Worm (Caenorhabditis elegans) whole organism, L4 larva: ENCODE results near the gene Y22D7AR.3.
A peak's percentile ranks its signal among the peaks of the same experiment; 100 is the strongest.

Experiments used
- F37D6.2 ChIP-seq: sonication (generic microtip); optimal IDR thresholded peaks from 2 replicates; lab custom pipeline; 2016; ENCODE audit warnings: mild to moderate bottlenecking, missing genetic modification characterization, missing compliant biosample characterization
- F44E2.7 ChIP-seq: fragments of 200-800 bp; sonication (Bioruptor generic); IDR thresholded peaks from 2 replicates; pipeline ENCODE4 v2.1.2; 2022; ENCODE audit warnings: missing genetic modification characterization, missing compliant biosample characterization
- F49E8.2 ChIP-seq: sonication (generic microtip); optimal IDR thresholded peaks from 2 replicates; lab custom pipeline; 2016; ENCODE audit warnings: missing compliant biosample characterization, mild to moderate bottlenecking, missing genetic modification characterization, borderline replicate concordance
- R02D3.7 ChIP-seq: fragments of 150-350 bp; sonication (generic microtip); optimal IDR thresholded peaks from 3 replicates; lab custom pipeline; 2014; ENCODE audit warnings: missing biosample characterization, missing genetic modification characterization
- T20F7.1 ChIP-seq: fragments of 200-800 bp; sonication (Bioruptor generic); optimal IDR thresholded peaks from 2 replicates; lab custom pipeline; 2018; ENCODE audit warnings: mild to moderate bottlenecking, missing genetic modification characterization, missing compliant biosample characterization
- T26A8.4 ChIP-seq: fragments of 200-800 bp; sonication (Bioruptor generic); IDR thresholded peaks from 2 replicates; pipeline ENCODE4 v1.3.6; 2022; ENCODE audit warnings: missing genetic modification characterization, missing compliant biosample characterization
- Y75B8A.6 ChIP-seq: fragments of 200-800 bp; sonication (Bioruptor generic); IDR thresholded peaks from 2 replicates; pipeline ENCODE4 v1.3.6; 2022; ENCODE audit warnings: missing genetic modification reagents, missing genetic modification characterization, missing compliant biosample characterization
- ZK546.5 ChIP-seq, 2 experiments: sonication (generic microtip); optimal IDR thresholded peaks; 2 replicates each; lab custom pipeline; 2017; ENCODE audit warnings: missing biosample characterization in 2 of 2, missing genetic modification characterization in 2 of 2
- ama-1 ChIP-seq: fragments of 150-350 bp; optimal IDR thresholded peaks from 2 replicates; lab custom pipeline; 2014; ENCODE audit warnings: inconsistent platforms, mixed read lengths
- attf-4 ChIP-seq: sonication (generic microtip); optimal IDR thresholded peaks from 3 replicates; lab custom pipeline; 2017; ENCODE audit warnings: missing biosample characterization, missing genetic modification characterization
- ceh-44 ChIP-seq: fragments of 200-800 bp; sonication (Bioruptor generic); IDR thresholded peaks from 2 replicates; pipeline ENCODE4 v1.3.6; 2022; ENCODE audit warnings: missing genetic modification reagents, missing genetic modification characterization, missing compliant biosample characterization
- ces-1 ChIP-seq: fragments of 150-350 bp; sonication (generic microtip); optimal IDR thresholded peaks from 4 replicates; lab custom pipeline; 2014; ENCODE audit warnings: missing biosample characterization, missing genetic modification reagents, missing genetic modification characterization
- cey-2 ChIP-seq: sonication (generic microtip); optimal IDR thresholded peaks from 3 replicates; lab custom pipeline; 2017; ENCODE audit warnings: missing genetic modification characterization, mild to moderate bottlenecking, missing compliant biosample characterization, antibody characterized with exemption, borderline replicate concordance; ENCODE audit not compliant: insufficient read depth
- daf-19 ChIP-seq: fragments of 200-800 bp; sonication (Bioruptor generic); conservative IDR thresholded peaks from 2 replicates; pipeline ENCODE4 v1.3.6; 2022; ENCODE audit warnings: missing genetic modification characterization, missing compliant biosample characterization
- daf-8 ChIP-seq: fragments of 200-800 bp; sonication (Bioruptor generic); IDR thresholded peaks from 2 replicates; pipeline ENCODE4 v1.3.6; 2022; ENCODE audit warnings: missing genetic modification characterization, missing compliant biosample characterization
- dmd-6 ChIP-seq: fragments of 200-800 bp; sonication (Bioruptor generic); IDR thresholded peaks from 2 replicates; pipeline ENCODE4 v1.3.6; 2022; ENCODE audit warnings: missing genetic modification reagents, missing genetic modification characterization, missing compliant biosample characterization
- dmd-8 ChIP-seq: fragments of 200-800 bp; sonication (Bioruptor generic); IDR thresholded peaks from 2 replicates; pipeline ENCODE4 v1.3.6; 2022; ENCODE audit warnings: missing genetic modification characterization, missing compliant biosample characterization
- duxl-1 ChIP-seq: sonication (generic microtip); optimal IDR thresholded peaks from 2 replicates; lab custom pipeline; 2016; ENCODE audit warnings: mild to moderate bottlenecking, missing genetic modification characterization, moderate library complexity, missing compliant biosample characterization; ENCODE audit not compliant: poor library complexity
- egl-27 ChIP-seq: sonication (generic microtip); optimal IDR thresholded peaks from 3 replicates; lab custom pipeline; 2017; ENCODE audit warnings: missing biosample characterization, missing genetic modification reagents, missing genetic modification characterization
- fkh-10 ChIP-seq: fragments of 150-350 bp; optimal IDR thresholded peaks from 2 replicates; lab custom pipeline; 2014; ENCODE audit warnings: missing biosample characterization, missing genetic modification reagents, missing genetic modification characterization
- hif-1 ChIP-seq, 2 experiments: sonication (generic microtip); optimal IDR thresholded peaks; 2 replicates each; lab custom pipeline; 2016 to 2017; ENCODE audit warnings: missing compliant biosample characterization in 2 of 2, missing genetic modification characterization in 2 of 2, missing genetic modification reagents in 2 of 2, missing genotype in 2 of 2, mild to moderate bottlenecking in 1 of 2
- hlh-11 ChIP-seq: fragments of 200-800 bp; sonication (Bioruptor generic); optimal IDR thresholded peaks from 2 replicates; lab custom pipeline; 2018; ENCODE audit warnings: mild to moderate bottlenecking, missing genetic modification characterization, missing compliant biosample characterization
- jun-1 ChIP-seq: fragments of 150-350 bp; optimal IDR thresholded peaks from 2 replicates; lab custom pipeline; 2014; ENCODE audit warnings: missing biosample characterization, missing genetic modification reagents, missing genetic modification characterization
- lir-3 ChIP-seq: sonication (generic microtip); optimal IDR thresholded peaks from 2 replicates; lab custom pipeline; 2016; ENCODE audit warnings: mild to moderate bottlenecking, missing genetic modification characterization, missing compliant biosample characterization
- madf-5 ChIP-seq, 2 experiments: fragments of 200-800 bp; sonication (Bioruptor generic); IDR thresholded peaks; 2 replicates each; pipeline ENCODE4 v1.3.6; 2022; ENCODE audit warnings: missing compliant biosample characterization in 2 of 2, missing genetic modification characterization in 2 of 2
- mdt-29 ChIP-seq: fragments of 200-800 bp; sonication (Bioruptor generic); IDR thresholded peaks from 2 replicates; pipeline ENCODE4 v1.3.6; 2022; ENCODE audit warnings: missing genetic modification reagents, missing genetic modification characterization, missing compliant biosample characterization
- mep-1 ChIP-seq: fragments of 150-350 bp; sonication (generic microtip); optimal IDR thresholded peaks from 3 replicates; lab custom pipeline; 2014; ENCODE audit warnings: missing biosample characterization, missing genetic modification characterization
- mxl-3 ChIP-seq: fragments of 200-800 bp; sonication (Bioruptor generic); optimal IDR thresholded peaks from 2 replicates; lab custom pipeline; 2018; ENCODE audit warnings: mild to moderate bottlenecking, missing genetic modification characterization, missing compliant biosample characterization
- nhr-10 ChIP-seq: fragments of 150-350 bp; optimal IDR thresholded peaks from 2 replicates; lab custom pipeline; 2014; ENCODE audit warnings: missing biosample characterization, missing genetic modification characterization
- nhr-102 ChIP-seq: sonication (generic microtip); optimal IDR thresholded peaks from 2 replicates; lab custom pipeline; 2016; ENCODE audit warnings: mild to moderate bottlenecking, missing genetic modification characterization, moderate library complexity, missing compliant biosample characterization
- nhr-111 ChIP-seq: fragments of 200-800 bp; sonication (Bioruptor generic); optimal IDR thresholded peaks from 2 replicates; lab custom pipeline; 2018; ENCODE audit warnings: mild to moderate bottlenecking, missing genetic modification characterization, missing compliant biosample characterization
- nhr-28 ChIP-seq: fragments of 150-350 bp; optimal IDR thresholded peaks from 2 replicates; lab custom pipeline; 2014; ENCODE audit warnings: missing biosample characterization, missing genetic modification characterization
- nhr-41 ChIP-seq: fragments of 200-800 bp; sonication (Bioruptor generic); IDR thresholded peaks from 2 replicates; pipeline ENCODE4 v1.3.6; 2022; ENCODE audit warnings: missing genetic modification reagents, missing genetic modification characterization, missing compliant biosample characterization
- nhr-42 ChIP-seq: fragments of 200-800 bp; sonication (Bioruptor generic); IDR thresholded peaks from 2 replicates; pipeline ENCODE4 v1.3.6; 2022; ENCODE audit warnings: missing genetic modification characterization, missing compliant biosample characterization
- nhr-76 ChIP-seq: fragments of 150-350 bp; optimal IDR thresholded peaks from 2 replicates; lab custom pipeline; 2014; ENCODE audit warnings: missing biosample characterization, missing genetic modification characterization
- set-16 ChIP-seq: fragments of 200-800 bp; sonication (Bioruptor generic); IDR thresholded peaks from 2 replicates; pipeline ENCODE4 v1.3.6; 2022; ENCODE audit warnings: missing genetic modification reagents, missing genetic modification characterization, missing compliant biosample characterization
- vab-7 ChIP-seq: fragments of 200-800 bp; sonication (Bioruptor generic); IDR thresholded peaks from 2 replicates; pipeline ENCODE4 v1.3.6; 2022; ENCODE audit warnings: missing genetic modification reagents, missing genetic modification characterization, missing compliant biosample characterization
- zip-2 ChIP-seq: fragments of 150-350 bp; optimal IDR thresholded peaks from 2 replicates; lab custom pipeline; 2014; ENCODE audit warnings: missing biosample characterization, missing genetic modification characterization
- ztf-11 ChIP-seq: fragments of 150-350 bp; optimal IDR thresholded peaks from 2 replicates; lab custom pipeline; 2014; ENCODE audit warnings: missing biosample characterization, missing genetic modification characterization

Y22D7AR.3 gene

ce11 chrIII:1698842-1699241 is 33.2 kb upstream of the Y22D7AR.3 start, which contains the start of gene fbxa-74 (continued):
- TF ChIP-seq cey-2 (tag; lab: Kevin White, UChicago) (no peak), daf-8 (GFP tag; lab: Robert Waterston, UW) (no peak), nhr-111 (GFP tag; lab: Kevin White, UChicago) (no peak), mep-1 (tag; lab: Kevin White, UChicago) (no peak), nhr-41 (no peak), nhr-28 (tag; lab: Kevin White, UChicago) (peak; percentile 56), attf-4 (tag; lab: Kevin White, UChicago) (no peak), zip-2 (tag; lab: Kevin White, UChicago) (no peak), ces-1 (no peak)

ce11 chrIII:1695006-1695405 is 29.4 kb upstream of the Y22D7AR.3 start, which contains the start of gene srd-64:
TSS of gene srd-64 (minus strand) at chrIII:1695106.
- TF ChIP-seq F44E2.7 (GFP tag; lab: Robert Waterston, UW) (no peak), fkh-10 (GFP tag; lab: Kevin White, UChicago) (no peak), ama-1 (lab: Kevin White, UChicago) (no peak), daf-19 (GFP tag; lab: Robert Waterston, UW) (no peak), madf-5 (GFP tag; IDR thresholded peaks at IDR 0.05; lab: Robert Waterston, UW) (no peak), ztf-11 (tag; lab: Kevin White, UChicago) (no peak), dmd-6 (GFP tag; lab: Robert Waterston, UW) (no peak), nhr-76 (tag; lab: Kevin White, UChicago) (no peak)
- TF ChIP-seq, all 104 proteins: peak for 0

- no peak for TF ChIP-seq lir-3 (tag; lab: Kevin White, UChicago)
- TF ChIP-seq vab-7 (GFP tag; lab: Robert Waterston, UW), result no peak
- TF ChIP-seq daf-8 (GFP tag; lab: Robert Waterston, UW), result no peak
- TF ChIP-seq set-16 (GFP tag; lab: Robert Waterston, UW), result no peak
- TF ChIP-seq nhr-41, result no peak
- no peak for TF ChIP-seq nhr-42 (GFP tag; lab: Robert Waterston, UW)
- no peak for TF ChIP-seq duxl-1
- no peak for TF ChIP-seq R02D3.7 (tag; lab: Kevin White, UChicago)
- TF ChIP-seq mxl-3 (GFP tag; lab: Kevin White, UChicago), result no peak
- TF ChIP-seq jun-1 (tag; lab: Kevin White, UChicago), result no peak
- TF ChIP-seq daf-19 (GFP tag; lab: Robert Waterston, UW), result no peak
- TF ChIP-seq, all 104 proteins: peak for 0
These were observed 24.3 kb upstream of the Y22D7AR.3 start, which contains the start of gene Y22D7AR.14 for ce11 chrIII:1689927-1690326. TSS of gene Y22D7AR.14 (minus strand) at chrIII:1690027.

DNA sequence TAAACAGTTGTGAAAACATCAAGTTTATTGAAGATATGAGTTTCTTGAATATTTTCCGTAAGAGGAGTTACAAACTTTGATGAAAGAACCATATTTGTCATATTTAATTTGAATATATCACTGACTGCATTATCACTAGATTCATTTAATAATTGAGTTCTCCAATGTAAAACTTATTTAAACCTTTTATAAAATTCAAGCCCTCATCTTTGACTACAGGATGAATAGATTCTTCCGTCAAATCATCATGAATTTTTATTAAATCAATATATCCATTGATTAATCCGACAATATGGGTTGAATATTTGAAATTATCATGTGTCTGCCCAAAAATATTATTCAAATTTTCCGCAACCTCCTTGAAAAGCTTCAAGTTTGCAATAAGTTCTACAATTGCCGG is 22.4 kb upstream of the Y22D7AR.3 start, which contains the start of gene Y22D7AR.7:
Gene Y22D7AR.7, minus strand, starts transcription at position 101 of the 400 bp plus-strand sequence.
- TF ChIP-seq mdt-29 (no peak), T26A8.4 (GFP tag; lab: Robert Waterston, UW) (no peak), nhr-10 (tag; lab: Kevin White, UChicago) (no peak), ZK546.5 (tag; optimal IDR thresholded peaks at IDR 0.05; lab: Kevin White, UChicago) (no peak), T20F7.1 (no peak), hlh-11 (tag; lab: Kevin White, UChicago) (no peak), cey-2 (tag; lab: Kevin White, UChicago) (no peak), ceh-44 (GFP tag; lab: Robert Waterston, UW) (no peak), nhr-102 (no peak), fkh-10 (GFP tag; lab: Kevin White, UChicago) (no peak), Y75B8A.6 (GFP tag; lab: Robert Waterston, UW) (no peak), nhr-42 (GFP tag; lab: Robert Waterston, UW) (no peak), egl-27 (tag; lab: Kevin White, UChicago) (no peak), hif-1 (tag; optimal IDR thresholded peaks at IDR 0.05; lab: Kevin White, UChicago) (no peak), F49E8.2 (tag; lab: Kevin White, UChicago) (no peak), nhr-28 (tag; lab: Kevin White, UChicago) (no peak), vab-7 (GFP tag; lab: Robert Waterston, UW) (no peak), dmd-8 (GFP tag; lab: Robert Waterston, UW) (no peak), nhr-76 (tag; lab: Kevin White, UChicago) (no peak), F37D6.2 (tag; lab: Kevin White, UChicago) (no peak)
